Fruit fly (Drosophila melanogaster) whole organism, embryonic: ENCODE measurements around the gene Csp.
A peak's percentile ranks its signal among the peaks of the same experiment; 100 is the strongest.

Experiments used
- Abd-B ChIP-seq: fragments of 200-800 bp; sonication (Bioruptor generic); optimal IDR thresholded peaks from 2 replicates; lab custom pipeline; 2018; ENCODE audit warnings: missing biosample characterization, mild to moderate bottlenecking, missing genetic modification characterization, moderate library complexity
- Atf-2 ChIP-seq: fragments of 200-800 bp; sonication (Bioruptor generic); optimal IDR thresholded peaks from 2 replicates; lab custom pipeline; 2016; ENCODE audit warnings: missing biosample characterization, missing genetic modification characterization
- BtbVII ChIP-seq: fragments of 200-800 bp; sonication (Bioruptor generic); optimal IDR thresholded peaks from 3 replicates; lab custom pipeline; 2017; ENCODE audit warnings: missing biosample characterization, mild to moderate bottlenecking, missing genetic modification characterization
- CG10959 ChIP-seq: fragments of 200-800 bp; sonication (Bioruptor generic); IDR thresholded peaks from 2 replicates; pipeline ENCODE4 v1.3.6; 2022; ENCODE audit warnings: missing biosample characterization, missing genetic modification characterization
- CG11398 ChIP-seq: fragments of 200-800 bp; sonication (Bioruptor generic); optimal IDR thresholded peaks from 2 replicates; lab custom pipeline; 2016; ENCODE audit warnings: missing biosample characterization, missing genetic modification characterization
- CG11560 ChIP-seq: fragments of 200-800 bp; sonication (Bioruptor generic); IDR thresholded peaks from 3 replicates; pipeline ENCODE4 v1.3.6; 2022; ENCODE audit warnings: missing biosample characterization, missing genetic modification characterization
- CG12219 ChIP-seq: fragments of 200-800 bp; sonication (Bioruptor generic); optimal IDR thresholded peaks from 3 replicates; lab custom pipeline; 2018; ENCODE audit warnings: missing biosample characterization, mild to moderate bottlenecking, missing genetic modification characterization
- CG13296 ChIP-seq: fragments of 200-800 bp; sonication (Bioruptor generic); optimal IDR thresholded peaks from 3 replicates; lab custom pipeline; 2018; ENCODE audit warnings: missing biosample characterization, mild to moderate bottlenecking, missing genetic modification characterization
- CG14441 ChIP-seq: fragments of 200-800 bp; sonication (Bioruptor generic); IDR thresholded peaks from 2 replicates; pipeline ENCODE4 v1.3.6; 2022; ENCODE audit warnings: missing biosample characterization, missing genetic modification characterization
- CG14710 ChIP-seq: fragments of 200-800 bp; sonication (Bioruptor generic); optimal IDR thresholded peaks from 3 replicates; lab custom pipeline; 2019; ENCODE audit warnings: missing biosample characterization, mild to moderate bottlenecking, missing genetic modification characterization, moderate library complexity
- CG1647 ChIP-seq: fragments of 200-800 bp; sonication (Bioruptor generic); optimal IDR thresholded peaks from 3 replicates; lab custom pipeline; 2016; ENCODE audit warnings: missing biosample characterization, missing genetic modification characterization
- CG17612 ChIP-seq: fragments of 200-800 bp; sonication (Bioruptor generic); IDR thresholded peaks from 2 replicates; pipeline ENCODE4 v1.3.6; 2022; ENCODE audit warnings: missing biosample characterization, missing genetic modification characterization
- CG17802 ChIP-seq: fragments of 200-800 bp; sonication (Bioruptor generic); optimal IDR thresholded peaks from 2 replicates; lab custom pipeline; 2018; ENCODE audit warnings: missing biosample characterization, mild to moderate bottlenecking, missing genetic modification characterization, moderate library complexity
- CG18262 ChIP-seq: fragments of 200-800 bp; optimal IDR thresholded peaks from 3 replicates; lab custom pipeline; 2019; ENCODE audit warnings: missing biosample characterization, mild to moderate bottlenecking, missing genetic modification characterization, moderate library complexity
- CG1832 ChIP-seq: fragments of 200-800 bp; sonication (Bioruptor generic); optimal IDR thresholded peaks from 2 replicates; lab custom pipeline; 2017; ENCODE audit warnings: missing biosample characterization, mild to moderate bottlenecking, missing genetic modification characterization, inconsistent platforms
- CG33213 ChIP-seq: fragments of 200-800 bp; sonication (Bioruptor generic); optimal IDR thresholded peaks from 3 replicates; lab custom pipeline; 2016; ENCODE audit warnings: missing biosample characterization, missing genetic modification characterization
- CG34376 ChIP-seq: fragments of 200-800 bp; sonication (Bioruptor generic); optimal IDR thresholded peaks from 2 replicates; lab custom pipeline; 2018; ENCODE audit warnings: missing biosample characterization, mild to moderate bottlenecking, missing genetic modification characterization
- CG6791 ChIP-seq: fragments of 200-800 bp; sonication (Bioruptor generic); IDR thresholded peaks from 3 replicates; pipeline ENCODE4 v1.3.6; 2022; ENCODE audit warnings: missing biosample characterization, missing genetic modification characterization; ENCODE audit not compliant: partially characterized antibody
- CG7271 ChIP-seq: fragments of 200-800 bp; sonication (Bioruptor generic); optimal IDR thresholded peaks from 2 replicates; lab custom pipeline; 2018; ENCODE audit warnings: missing biosample characterization, mild to moderate bottlenecking, missing genetic modification characterization, moderate library complexity
- CG7928 ChIP-seq: fragments of 200-800 bp; sonication (Bioruptor generic); optimal IDR thresholded peaks from 2 replicates; lab custom pipeline; 2017; ENCODE audit warnings: missing biosample characterization, mild to moderate bottlenecking, missing genetic modification characterization
- CG8281 ChIP-seq: fragments of 200-800 bp; sonication (Bioruptor generic); optimal IDR thresholded peaks from 2 replicates; lab custom pipeline; 2018; ENCODE audit warnings: missing biosample characterization, mild to moderate bottlenecking, missing genetic modification characterization, moderate library complexity
- CG9609 ChIP-seq: fragments of 200-800 bp; sonication (Bioruptor generic); optimal IDR thresholded peaks from 3 replicates; lab custom pipeline; 2016; ENCODE audit warnings: missing biosample characterization, missing genetic modification characterization
- CG9727 ChIP-seq: fragments of 200-800 bp; sonication (Bioruptor generic); optimal IDR thresholded peaks from 3 replicates; lab custom pipeline; 2017; ENCODE audit warnings: missing biosample characterization, mild to moderate bottlenecking, missing genetic modification characterization
- CG9797 ChIP-seq: fragments of 200-800 bp; sonication (Bioruptor generic); optimal IDR thresholded peaks from 3 replicates; lab custom pipeline; 2018; ENCODE audit warnings: missing biosample characterization, mild to moderate bottlenecking, missing genetic modification characterization
- CG9817 ChIP-seq: fragments of 200-800 bp; sonication (Bioruptor generic); optimal IDR thresholded peaks from 2 replicates; lab custom pipeline; 2018; ENCODE audit warnings: missing biosample characterization, mild to moderate bottlenecking, missing genetic modification characterization, moderate library complexity
- Doc2 ChIP-seq: fragments of 200-800 bp; sonication (Bioruptor generic); IDR thresholded peaks from 2 replicates; pipeline ENCODE4 v1.3.6; 2022; ENCODE audit warnings: missing biosample characterization, missing genetic modification characterization
- Hmr ChIP-seq: fragments of 200-800 bp; sonication (Bioruptor generic); optimal IDR thresholded peaks from 3 replicates; lab custom pipeline; 2017; ENCODE audit warnings: mild to moderate bottlenecking, missing biosample characterization, missing genetic modification reagents, missing genetic modification characterization
- Hr51 ChIP-seq, 2 experiments: fragments of 200-800 bp; sonication (Bioruptor generic); optimal IDR thresholded peaks; 2 replicates in 1 of 2; 3 replicates in 1 of 2; lab custom pipeline; 2016 to 2018; ENCODE audit warnings: missing biosample characterization in 2 of 2, missing genetic modification characterization in 2 of 2, mild to moderate bottlenecking in 1 of 2, moderate library complexity in 1 of 2
- Jarid2 ChIP-seq: fragments of 200-800 bp; sonication (Bioruptor generic); optimal IDR thresholded peaks from 3 replicates; lab custom pipeline; 2017; ENCODE audit warnings: mild to moderate bottlenecking, missing biosample characterization, missing genetic modification reagents, missing genetic modification characterization
- NC2β ChIP-seq: fragments of 200-800 bp; sonication (Bioruptor generic); optimal IDR thresholded peaks from 2 replicates; lab custom pipeline; 2016; ENCODE audit warnings: missing biosample characterization, missing genetic modification characterization
- Sox102F ChIP-seq: fragments of 200-800 bp; sonication (Bioruptor generic); optimal IDR thresholded peaks from 2 replicates; lab custom pipeline; 2018; ENCODE audit warnings: missing biosample characterization, mild to moderate bottlenecking, missing genetic modification characterization, moderate library complexity
- Xrp1 ChIP-seq: fragments of 200-800 bp; sonication (Bioruptor generic); IDR thresholded peaks from 2 replicates; pipeline ENCODE4 v1.3.6; 2022; ENCODE audit warnings: missing biosample characterization, missing genetic modification characterization
- bbx ChIP-seq: fragments of 200-800 bp; sonication (Bioruptor generic); IDR thresholded peaks from 2 replicates; pipeline ENCODE4 v1.3.6; 2022; ENCODE audit warnings: missing biosample characterization, missing genetic modification characterization; ENCODE audit not compliant: partially characterized antibody
- chif ChIP-seq, 2 experiments: fragments of 200-800 bp; sonication (Bioruptor generic); optimal IDR thresholded peaks; 3 replicates each; lab custom pipeline; 2016; ENCODE audit warnings: missing biosample characterization in 2 of 2, missing genetic modification characterization in 2 of 2
- ci ChIP-seq: fragments of 200-800 bp; sonication (Bioruptor generic); IDR thresholded peaks from 3 replicates; pipeline ENCODE4 v1.3.6; 2022; ENCODE audit warnings: missing biosample characterization, missing genetic modification characterization
- dysf ChIP-seq: fragments of 200-800 bp; sonication (Bioruptor generic); IDR thresholded peaks from 3 replicates; pipeline ENCODE4 v1.3.6; 2022; ENCODE audit warnings: missing biosample characterization, missing genetic modification characterization
- esg ChIP-seq: fragments of 200-800 bp; sonication (Bioruptor generic); conservative IDR thresholded peaks from 2 replicates; pipeline ENCODE4 v1.3.6; 2022; ENCODE audit warnings: missing biosample characterization, missing genetic modification characterization
- ewg ChIP-seq: fragments of 200-800 bp; sonication (Bioruptor generic); optimal IDR thresholded peaks from 3 replicates; lab custom pipeline; 2017; ENCODE audit warnings: mild to moderate bottlenecking, missing biosample characterization, missing genetic modification reagents, missing genetic modification characterization
- eyg ChIP-seq: fragments of 200-800 bp; sonication (Bioruptor generic); optimal IDR thresholded peaks from 3 replicates; lab custom pipeline; 2016; ENCODE audit warnings: missing biosample characterization, missing genetic modification characterization
- fd96Cb ChIP-seq: fragments of 200-800 bp; sonication (Bioruptor generic); optimal IDR thresholded peaks from 2 replicates; lab custom pipeline; 2018; ENCODE audit warnings: missing biosample characterization, mild to moderate bottlenecking, missing genetic modification characterization, moderate library complexity
- lbe ChIP-seq: fragments of 200-800 bp; sonication (Bioruptor generic); optimal IDR thresholded peaks from 2 replicates; lab custom pipeline; 2016; ENCODE audit warnings: missing biosample characterization, mild to moderate bottlenecking, missing genetic modification characterization
- maf-S ChIP-seq: fragments of 200-800 bp; sonication (Bioruptor generic); optimal IDR thresholded peaks from 2 replicates; lab custom pipeline; 2016; ENCODE audit warnings: missing biosample characterization, missing genetic modification characterization
- nerfin-2 ChIP-seq: fragments of 200-800 bp; sonication (Bioruptor generic); IDR thresholded peaks from 2 replicates; pipeline ENCODE4 v1.3.6; 2022; ENCODE audit warnings: missing biosample characterization, missing genetic modification characterization; ENCODE audit not compliant: partially characterized antibody
- peb ChIP-seq: fragments of 200-800 bp; sonication (Bioruptor generic); IDR thresholded peaks from 2 replicates; pipeline ENCODE4 v1.3.6; 2022; ENCODE audit warnings: missing biosample characterization, missing genetic modification characterization
- pnt ChIP-seq: fragments of 200-800 bp; sonication (Bioruptor generic); optimal IDR thresholded peaks from 3 replicates; lab custom pipeline; 2016; ENCODE audit warnings: missing biosample characterization, missing genetic modification characterization
- sr ChIP-seq: fragments of 200-800 bp; sonication (Bioruptor generic); IDR thresholded peaks from 3 replicates; pipeline ENCODE4 v1.3.6; 2022; ENCODE audit warnings: missing biosample characterization, missing genetic modification characterization
- stc ChIP-seq: fragments of 200-800 bp; sonication (Bioruptor generic); IDR thresholded peaks from 2 replicates; pipeline ENCODE4 v1.3.6; 2022; ENCODE audit warnings: missing biosample characterization, missing genetic modification characterization
- tna ChIP-seq: fragments of 200-800 bp; sonication (Bioruptor generic); IDR thresholded peaks from 2 replicates; pipeline ENCODE4 v1.3.6; 2022; ENCODE audit warnings: missing biosample characterization, missing genetic modification characterization; ENCODE audit not compliant: partially characterized antibody
- wdn ChIP-seq: fragments of 200-800 bp; sonication (Bioruptor generic); IDR thresholded peaks from 2 replicates; pipeline ENCODE4 v1.3.6; 2022; ENCODE audit warnings: missing biosample characterization, missing genetic modification characterization
- zen ChIP-seq: fragments of 200-800 bp; sonication (Bioruptor generic); optimal IDR thresholded peaks from 3 replicates; lab custom pipeline; 2018; ENCODE audit warnings: missing biosample characterization, mild to moderate bottlenecking, missing genetic modification characterization, moderate library complexity
- zf30C ChIP-seq: fragments of 200-800 bp; sonication (Bioruptor generic); optimal IDR thresholded peaks from 3 replicates; lab custom pipeline; 2018; ENCODE audit warnings: missing biosample characterization, mild to moderate bottlenecking, missing genetic modification characterization

The Csp gene

DNA sequence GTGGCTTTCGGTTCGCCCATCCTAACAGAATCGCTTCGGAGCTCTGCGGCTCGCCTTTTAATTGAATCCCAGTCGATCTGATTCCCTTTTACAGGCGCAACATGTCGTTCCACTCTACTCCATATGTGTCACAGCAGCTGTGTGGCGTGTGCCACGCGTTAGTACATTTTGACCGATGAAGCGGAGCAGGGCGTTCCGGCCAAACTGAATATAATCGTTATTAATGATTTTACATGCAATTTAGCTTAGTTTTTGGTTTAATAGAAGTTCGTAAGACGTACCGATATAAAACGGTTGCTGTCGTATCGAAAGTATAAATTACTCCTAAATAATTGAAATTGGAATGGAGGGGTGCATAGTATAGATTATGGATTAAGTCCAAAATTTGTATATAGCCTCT, 647 bp upstream of the Csp start, which contains the start of gene CG11523 (continued):
- TF ChIP-seq ci (GFP tag; lab: Robert Waterston, UW) (no peak), esg (GFP tag; lab: Robert Waterston, UW) (no peak), stc (GFP tag; lab: Robert Waterston, UW) (no peak), zf30C (no peak), CG9609 (GFP tag; lab: Kevin White, UChicago) (no peak), sr (no peak), wdn (no peak), CG17802 (tag; lab: Kevin White, UChicago) (no peak), CG17612 (GFP tag; lab: Robert Waterston, UW) (no peak), CG13296 (GFP tag; lab: Kevin White, UChicago) (no peak), nerfin-2 (GFP tag; lab: Robert Waterston, UW) (no peak), CG12219 (GFP tag; lab: Kevin White, UChicago) (no peak), Hr51 (GFP tag; optimal IDR thresholded peaks at IDR 0.05; lab: Kevin White, UChicago) (no peak), chif (GFP tag; optimal IDR thresholded peaks at IDR 0.05; lab: Kevin White, UChicago) (no peak), Hmr (no peak), NC2β (GFP tag; lab: Kevin White, UChicago) (no peak), CG7928 (GFP tag; lab: Kevin White, UChicago) (no peak), Jarid2 (GFP tag; lab: Kevin White, UChicago) (no peak), CG7271 (tag; lab: Kevin White, UChicago) (no peak), Doc2 (GFP tag; lab: Robert Waterston, UW) (no peak), Sox102F (no peak), CG9797 (GFP tag; lab: Kevin White, UChicago) (peak; percentile 61), CG1832 (GFP tag; lab: Kevin White, UChicago) (no peak), pnt (GFP tag; lab: Kevin White, UChicago) (no peak), CG14441 (GFP tag; lab: Robert Waterston, UW) (0 out of 2 replicates have a peak, but pooled peaks have one; percentile 23), peb (no peak), BtbVII (GFP tag; lab: Kevin White, UChicago) (no peak), CG33213 (peak; percentile 33), eyg (GFP tag; lab: Kevin White, UChicago) (no peak), CG1647 (GFP tag; lab: Kevin White, UChicago) (no peak), bbx (GFP tag; lab: Robert Waterston, UW) (peak; percentile 50), ewg (GFP tag; lab: Kevin White, UChicago) (no peak), lbe (GFP tag; lab: Kevin White, UChicago) (no peak), CG9817 (tag; lab: Kevin White, UChicago) (no peak), Atf-2 (GFP tag; lab: Kevin White, UChicago) (no peak), CG10959 (GFP tag; lab: Robert Waterston, UW) (no peak), CG8281 (no peak), CG14710 (tag; lab: Kevin White, UChicago) (peak; percentile 1), CG34376 (GFP tag; lab: Kevin White, UChicago) (no peak), Abd-B (GFP tag; lab: Kevin White, UChicago) (no peak), CG6791 (GFP tag; lab: Robert Waterston, UW) (no peak), tna (no peak), maf-S (GFP tag; lab: Kevin White, UChicago) (no peak), fd96Cb (no peak), Xrp1 (GFP tag; lab: Robert Waterston, UW) (no peak), CG11560 (tag; lab: Robert Waterston, UW) (0 out of 3 replicates have a peak, but pooled peaks have one; percentile 11), CG18262 (tag; lab: Kevin White, UChicago) (no peak), zen (peak; percentile 27), CG9727 (GFP tag; lab: Kevin White, UChicago) (no peak), CG11398 (GFP tag; lab: Kevin White, UChicago) (no peak), dysf (GFP tag; lab: Robert Waterston, UW) (no peak)
